Fruit fly (Drosophila melanogaster): ENCODE measurements around the gene CG2698.

Gene CG2698

DNA sequence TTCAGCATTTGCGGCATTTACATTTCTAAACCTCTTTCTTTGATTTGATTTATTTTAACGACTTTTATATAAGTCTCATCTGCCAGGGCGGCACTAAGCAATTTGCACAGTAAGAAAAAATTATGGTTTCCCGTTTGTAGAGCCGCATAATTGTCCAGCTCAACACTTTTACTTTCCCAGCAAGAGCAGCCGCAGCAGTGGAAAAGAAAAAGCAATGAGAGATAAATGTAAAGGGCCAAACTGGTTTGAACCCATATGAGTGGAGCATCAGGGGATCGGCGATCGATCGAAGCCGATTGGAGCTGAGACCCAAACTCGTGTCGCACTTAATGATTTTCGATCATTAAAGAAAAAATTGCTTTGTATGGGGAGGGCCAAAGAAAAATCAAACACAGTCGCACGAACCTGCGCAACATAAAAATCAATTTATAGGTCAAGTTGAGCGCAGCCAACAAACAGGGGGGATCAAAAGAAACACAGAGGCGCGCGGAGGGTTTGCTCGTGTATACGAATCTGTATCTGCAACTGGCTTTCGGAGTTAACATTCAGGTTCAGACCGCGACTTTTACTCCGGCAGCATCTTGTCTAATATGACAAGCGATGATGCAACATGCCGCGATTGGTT is 10.5 kb upstream of the CG2698 start (continued):
- TF ChIP-seq onecut (GFP tag; IDR thresholded peaks at IDR 0.05) (peak; percentile 49; the same call in 1 of the 2 replicates), Awh (GFP tag; IDR thresholded peaks at IDR 0.05) (peak; percentile 81), Bgb (GFP tag; IDR thresholded peaks at IDR 0.05; ENCODE audit: partially characterized antibody) (no peak), sqz (GFP tag; optimal IDR thresholded peaks at IDR 0.05) (peak; percentile 41), salm (tag; optimal IDR thresholded peaks at IDR 0.05) (no peak), twi (tag; optimal IDR thresholded peaks at IDR 0.05) (no peak), CG12769 (tag; optimal IDR thresholded peaks at IDR 0.05) (peak; percentile 73)

DNA sequence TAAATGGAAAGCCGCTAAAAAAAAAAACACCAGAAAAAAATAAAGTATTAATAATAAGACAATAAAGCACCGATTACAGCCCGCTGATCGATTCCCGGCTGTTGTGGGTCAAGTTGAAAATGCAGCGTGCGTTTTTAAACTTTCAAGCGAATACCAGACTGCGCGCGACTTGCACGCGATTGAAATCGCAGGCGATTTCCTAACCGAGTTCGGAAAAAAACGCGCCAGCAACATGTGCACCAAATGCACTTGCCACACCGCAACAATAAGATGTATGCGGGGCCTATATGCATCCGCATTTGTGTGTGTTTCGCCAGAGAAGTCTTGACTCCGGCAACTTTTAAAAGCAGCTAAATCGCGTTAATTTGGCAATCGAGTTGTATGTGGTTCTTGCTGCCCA is 9.9 kb upstream of the CG2698 start:
- TF ChIP-seq trh (GFP tag; optimal IDR thresholded peaks at IDR 0.05) = no peak
- TF ChIP-seq ken (GFP tag; IDR thresholded peaks at IDR 0.05) = 0 out of 3 replicates have a peak, but pooled peaks have one; percentile 47
- peak; percentile 99 for TF ChIP-seq CG8359 (GFP tag; optimal IDR thresholded peaks at IDR 0.05; ENCODE audit: borderline replicate concordance)

DNA sequence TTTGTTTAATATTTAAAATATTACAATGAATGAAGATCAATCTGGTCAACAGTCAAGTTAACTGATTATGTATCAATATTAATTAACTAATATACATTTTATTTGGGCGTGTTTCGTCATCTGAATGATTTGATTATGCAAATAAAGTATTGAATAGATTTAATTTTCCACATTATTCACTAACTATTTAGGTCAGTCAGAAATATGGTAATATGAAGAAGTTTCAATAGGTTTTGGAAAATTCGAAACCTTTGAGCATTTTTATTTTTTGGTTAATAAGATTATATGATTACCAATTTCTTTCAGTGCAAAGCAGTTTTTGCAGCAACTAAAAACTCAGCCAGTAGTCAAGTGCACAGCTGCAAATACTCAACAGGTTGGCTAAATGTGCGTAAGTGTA is 9.3 kb upstream of the CG2698 start:
- TF ChIP-seq gem (tag; optimal IDR thresholded peaks at IDR 0.05) (peak; percentile 16), Aef1 (GFP tag; IDR thresholded peaks at IDR 0.05) (no peak), Hr51 (GFP tag; optimal IDR thresholded peaks at IDR 0.05) (peak in 1 of 2 experiments; percentile 13)

DNA sequence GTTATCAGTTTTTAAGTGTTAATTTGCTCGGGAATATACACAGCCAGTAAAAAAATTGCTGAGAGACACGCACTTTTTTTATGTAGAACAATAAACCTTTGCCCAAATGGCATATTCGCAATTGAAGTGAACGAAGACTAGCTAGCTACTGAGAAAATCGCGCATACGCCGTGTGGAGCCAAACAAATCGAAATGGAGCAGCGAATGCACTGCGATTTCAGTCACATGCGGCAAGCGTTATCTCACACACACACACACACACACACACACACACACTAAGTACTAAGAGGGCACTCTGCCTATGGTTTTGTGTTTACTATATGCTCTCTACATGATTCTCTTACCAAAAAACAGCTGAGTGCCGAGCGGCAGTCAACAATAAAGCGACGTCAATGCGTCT is 7.9 kb upstream of the CG2698 start:
- no peak for TF ChIP-seq Jarid2 (GFP tag; optimal IDR thresholded peaks at IDR 0.05)
- no peak for TF ChIP-seq nmo (GFP tag; optimal IDR thresholded peaks at IDR 0.05)
- TF ChIP-seq CG9932 (GFP tag; IDR thresholded peaks at IDR 0.05) = no peak
- TF ChIP-seq CG1233 (GFP tag; optimal IDR thresholded peaks at IDR 0.05) = no peak
- TF ChIP-seq CG9797 (GFP tag; optimal IDR thresholded peaks at IDR 0.05) = no peak
- TF ChIP-seq slou (GFP tag; optimal IDR thresholded peaks at IDR 0.05) = no peak
- no peak for TF ChIP-seq CG8359 (GFP tag; optimal IDR thresholded peaks at IDR 0.05; ENCODE audit: borderline replicate concordance)
- TF ChIP-seq CG9609 (GFP tag; optimal IDR thresholded peaks at IDR 0.05) = no peak
- no peak for TF ChIP-seq peb (GFP tag; IDR thresholded peaks at IDR 0.05)
- no peak for TF ChIP-seq Deaf1 (tag; optimal IDR thresholded peaks at IDR 0.05)
- TF ChIP-seq CG14014 (GFP tag; IDR thresholded peaks at IDR 0.05) = no peak
- no peak for TF ChIP-seq run (tag; optimal IDR thresholded peaks at IDR 0.05)
- no peak for TF ChIP-seq CG7928 (GFP tag; optimal IDR thresholded peaks at IDR 0.05)
- TF ChIP-seq CG14050 (GFP tag; IDR thresholded peaks at IDR 0.05) = no peak
- TF ChIP-seq CG18619 (GFP tag; optimal IDR thresholded peaks at IDR 0.05) = no peak
- no peak for TF ChIP-seq pum (GFP tag; optimal IDR thresholded peaks at IDR 0.05)
- TF ChIP-seq CG18011 (GFP tag; optimal IDR thresholded peaks at IDR 0.05) = no peak
- TF ChIP-seq H15 (GFP tag; IDR thresholded peaks at IDR 0.05) = no peak
- no peak for TF ChIP-seq CG32772 (GFP tag; IDR thresholded peaks at IDR 0.05)
- no peak for TF ChIP-seq CG7786 (GFP tag; optimal IDR thresholded peaks at IDR 0.05)
- TF ChIP-seq ara (GFP tag; IDR thresholded peaks at IDR 0.05) = no peak
- TF ChIP-seq Scr (GFP tag; IDR thresholded peaks at IDR 0.05; ENCODE audit: partially characterized antibody) = no peak
- no peak for TF ChIP-seq bsh (GFP tag; optimal IDR thresholded peaks at IDR 0.05)
- TF ChIP-seq CG6272 (GFP tag; IDR thresholded peaks at IDR 0.05) = no peak
- TF ChIP-seq Aef1 (GFP tag; IDR thresholded peaks at IDR 0.05) = no peak
- TF ChIP-seq CG17328 (GFP tag; IDR thresholded peaks at IDR 0.05) = no peak
- TF ChIP-seq dm (GFP tag; optimal IDR thresholded peaks at IDR 0.05) = no peak
- no peak for TF ChIP-seq hkb (optimal IDR thresholded peaks at IDR 0.05)
- TF ChIP-seq hkb (GFP tag; IDR thresholded peaks at IDR 0.05) = no peak
- peak; percentile 80 for TF ChIP-seq CG3163 (GFP tag; optimal IDR thresholded peaks at IDR 0.05)
- no peak for TF ChIP-seq HmgZ (tag; optimal IDR thresholded peaks at IDR 0.05)
- peak; percentile 25 for TF ChIP-seq exex (tag; optimal IDR thresholded peaks at IDR 0.05)
- no peak for TF ChIP-seq grn (GFP tag; optimal IDR thresholded peaks at IDR 0.05)
- 0 out of 2 replicates have a peak, but pooled peaks have one; percentile 37 for TF ChIP-seq CG7372 (GFP tag; IDR thresholded peaks at IDR 0.05)
- no peak for TF ChIP-seq CG13775 (GFP tag; optimal IDR thresholded peaks at IDR 0.05)

Measured in whole organism, embryonic.